Worm (Caenorhabditis elegans): ENCODE results near the gene ppm-1.G.

The ppm-1.G gene

DNA sequence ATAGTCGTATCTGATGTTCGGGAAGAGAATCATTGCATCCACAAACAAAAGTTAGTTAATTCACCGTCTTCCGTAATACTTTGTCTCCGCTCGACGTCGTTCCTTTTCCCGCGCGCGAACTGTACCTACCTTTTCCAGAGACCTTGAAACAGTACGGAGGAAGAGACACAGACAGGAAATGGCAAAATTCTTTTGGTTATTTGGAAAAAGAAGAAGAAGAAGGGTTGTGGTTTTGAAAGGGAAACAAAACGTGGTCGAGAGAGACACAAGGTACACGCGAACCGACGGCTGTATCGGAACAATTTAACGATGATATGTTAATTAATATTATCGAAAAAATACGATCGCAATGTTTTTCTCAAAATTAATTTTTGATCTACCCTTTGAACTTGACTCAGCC, 33.5 kb upstream of the ppm-1.G start:
- TF ChIP-seq lin-14 (GFP tag; optimal IDR thresholded peaks at IDR 0.05) (no peak), blmp-1 (tag; optimal IDR thresholded peaks at IDR 0.05) (peak; percentile 95), elt-3 (tag; optimal IDR thresholded peaks at IDR 0.05) (peak in 1 of 6 experiments; percentile 20), nhr-85 (tag) (peak; percentile 67)

DNA sequence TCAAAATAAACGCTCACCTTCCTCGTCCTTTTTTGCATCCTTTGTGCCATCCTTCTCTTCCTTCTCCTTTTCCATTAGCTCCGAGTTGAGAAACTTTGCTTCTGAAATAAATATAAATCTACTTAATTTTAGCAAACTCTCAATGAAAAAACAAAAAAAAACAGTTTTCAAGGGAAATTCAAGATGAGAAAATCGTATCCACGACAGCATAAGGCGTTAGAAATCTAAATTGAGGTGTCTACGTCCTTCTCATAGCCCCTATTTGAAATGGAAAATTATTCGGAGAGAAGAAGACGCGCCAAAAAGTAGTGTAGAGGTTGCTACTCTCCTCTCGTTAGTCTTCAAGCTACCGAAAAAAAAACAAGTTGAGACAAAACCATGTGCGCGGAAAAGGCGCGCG, 31.2 kb upstream of the ppm-1.G start, which contains the start of gene pat-12:
pat-12 (minus strand) TSS at position 101 of the 400 bp plus-strand sequence.
- TF ChIP-seq lin-35 (GFP tag; optimal IDR thresholded peaks at IDR 0.05): no peak
- no peak for TF ChIP-seq isw-1 (GFP tag; IDR thresholded peaks at IDR 0.05)
- TF ChIP-seq pag-3 (tag; optimal IDR thresholded peaks at IDR 0.05; ENCODE audit: borderline replicate concordance, insufficient read depth): no peak
- no peak for TF ChIP-seq tbx-2 (tag; optimal IDR thresholded peaks at IDR 0.05)
- no peak for TF ChIP-seq hlh-17 (GFP tag; optimal IDR thresholded peaks at IDR 0.05; ENCODE audit: borderline replicate concordance)
- no peak for TF ChIP-seq lsy-2 (tag; optimal IDR thresholded peaks at IDR 0.05)
- TF ChIP-seq Y116A8C.19 (tag; optimal IDR thresholded peaks at IDR 0.05; ENCODE audit: borderline replicate concordance): no peak
- TF ChIP-seq nhr-19 (GFP tag; conservative IDR thresholded peaks at IDR 0.05): no peak
- no peak for TF ChIP-seq ets-5 (GFP tag; IDR thresholded peaks at IDR 0.05)
- TF ChIP-seq egl-27 (tag; optimal IDR thresholded peaks at IDR 0.05): no peak
- no peak for TF ChIP-seq aly-2 (tag; optimal IDR thresholded peaks at IDR 0.05)
- TF ChIP-seq mdl-1 (tag; optimal IDR thresholded peaks at IDR 0.05): no peak
- TF ChIP-seq zip-4 (GFP tag; optimal IDR thresholded peaks at IDR 0.05): no peak

DNA sequence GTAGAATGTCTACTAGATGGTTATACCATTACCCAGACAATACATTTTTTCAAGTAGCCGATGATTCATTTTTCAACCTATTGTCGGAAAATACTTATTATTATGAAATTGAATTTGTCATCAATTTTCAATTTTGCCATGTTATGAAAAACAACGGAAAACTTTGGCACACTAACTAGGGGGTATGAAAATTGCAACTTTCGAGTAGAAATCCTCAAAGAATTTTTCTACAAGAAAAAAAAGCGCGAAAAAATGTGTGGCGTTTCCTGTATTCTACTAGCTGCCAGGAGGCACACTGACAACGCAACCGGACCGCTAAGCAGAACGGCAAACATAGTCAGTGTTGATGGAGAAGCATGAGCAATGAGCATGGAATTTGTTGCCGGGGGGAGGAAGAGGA, 29.1 kb upstream of the ppm-1.G start:
- TF ChIP-seq lin-13 (GFP tag; optimal IDR thresholded peaks at IDR 0.05) (no peak), efl-1 (optimal IDR thresholded peaks at IDR 0.05) (no peak), efl-1 (GFP tag; optimal IDR thresholded peaks at IDR 0.05 in 1 of 2) (peak in 1 of 2 experiments; percentile 65), vab-15 (tag; optimal IDR thresholded peaks at IDR 0.05) (no peak), elt-3 (tag; optimal IDR thresholded peaks at IDR 0.05) (no peak)

DNA sequence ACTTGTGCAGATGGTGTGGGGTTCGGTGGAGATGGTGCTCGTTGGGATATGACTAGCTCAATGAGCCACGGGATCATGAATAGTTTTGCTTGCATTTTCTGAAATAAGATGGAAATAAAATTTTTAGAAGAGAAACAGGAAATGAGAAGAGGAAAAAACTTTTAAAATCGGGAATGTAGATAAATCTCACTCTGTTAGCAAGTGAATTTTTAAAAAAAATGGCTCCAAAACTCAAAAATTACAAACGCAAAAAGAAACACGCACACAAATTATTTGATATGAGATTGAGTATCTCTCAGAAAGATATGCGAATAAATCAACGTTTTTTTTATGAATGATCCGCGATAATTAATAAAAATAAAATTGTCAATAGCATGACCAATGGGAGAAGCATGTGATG, 25.5 kb upstream of the ppm-1.G start, which contains the start of gene T17H7.7:
T17H7.7 (minus strand) TSS at position 101 of the 400 bp plus-strand sequence.
- TF ChIP-seq C04F5.9 (tag; optimal IDR thresholded peaks at IDR 0.05) (no peak), ceh-63 (GFP tag; optimal IDR thresholded peaks at IDR 0.05) (no peak), sup-37 (GFP tag; optimal IDR thresholded peaks at IDR 0.05) (no peak)

DNA sequence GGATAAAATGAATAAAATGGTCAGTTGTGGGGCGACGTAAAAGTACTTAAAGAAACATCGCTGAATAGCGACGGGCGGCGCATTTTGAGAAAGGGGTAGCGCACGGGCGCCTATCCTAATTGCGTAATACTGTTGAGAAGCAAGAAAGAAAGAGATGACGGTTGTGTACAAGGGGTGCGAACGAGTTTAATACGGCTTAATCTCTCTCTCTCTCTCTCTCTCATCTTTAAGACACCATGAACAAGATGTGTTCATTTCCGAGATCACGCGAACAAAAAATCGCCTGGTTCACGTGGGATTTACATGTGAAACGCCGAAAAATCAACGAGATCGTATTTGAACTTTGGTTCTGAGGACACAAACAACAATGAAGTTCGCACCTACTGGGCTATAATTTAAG, 23.8 kb upstream of the ppm-1.G start:
- peak; percentile 36 for TF ChIP-seq blmp-1 (tag; optimal IDR thresholded peaks at IDR 0.05)
- TF ChIP-seq pqm-1 (tag; optimal IDR thresholded peaks at IDR 0.05): no peak

DNA sequence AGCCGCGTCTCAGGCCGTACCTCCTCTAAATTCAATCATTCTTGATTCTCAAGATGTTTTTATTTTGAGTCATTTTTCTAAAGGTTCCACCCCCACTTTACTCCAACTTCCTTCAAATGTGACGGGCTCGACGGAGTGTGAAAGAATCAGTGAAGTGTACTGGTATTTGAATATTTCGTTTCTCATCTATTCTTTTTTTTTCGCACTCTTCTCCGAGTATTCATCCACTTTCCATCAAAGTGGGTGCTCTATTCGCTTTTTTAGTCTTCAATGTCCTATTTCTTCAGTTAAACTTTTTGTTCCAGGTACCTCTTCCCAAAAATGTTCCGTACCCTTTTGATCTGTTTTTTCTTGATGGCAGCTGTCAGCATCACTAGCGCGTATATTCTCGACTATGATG, 22.0 kb upstream of the ppm-1.G start, which contains the start of gene nlp-52:
nlp-52 (plus strand) TSS at position 301 of the 400 bp plus-strand sequence.
- TF ChIP-seq xbp-1 (tag; optimal IDR thresholded peaks at IDR 0.05) (no peak), nhr-71 (tag; optimal IDR thresholded peaks at IDR 0.05) (no peak), fkh-4 (tag; optimal IDR thresholded peaks at IDR 0.05; ENCODE audit: borderline replicate concordance) (no peak), ets-5 (GFP tag; IDR thresholded peaks at IDR 0.05) (no peak)

DNA sequence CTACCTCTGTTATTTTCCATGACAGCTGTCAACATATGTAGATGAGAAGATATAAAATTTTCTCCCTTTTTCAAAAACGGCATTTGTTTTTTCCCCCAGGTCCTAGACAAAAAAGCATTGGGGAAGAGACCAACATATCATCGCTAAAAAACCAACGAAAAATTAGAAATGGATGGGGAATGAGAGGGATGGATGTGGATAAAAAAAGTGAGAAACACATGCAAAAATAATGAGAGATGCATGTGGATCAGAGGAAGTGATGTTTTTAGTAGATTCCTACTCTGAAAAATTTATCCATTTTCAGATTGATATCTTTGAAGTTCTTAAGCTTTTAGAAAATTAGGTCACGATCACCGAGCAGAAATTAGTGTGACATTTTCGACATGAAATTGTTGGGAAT, 21.0 kb upstream of the ppm-1.G start:
- TF ChIP-seq nhr-28 (tag; optimal IDR thresholded peaks at IDR 0.05) (no peak), dsc-1 (tag; optimal IDR thresholded peaks at IDR 0.05) (peak; percentile 85)

Measured in whole organism, L1 larva.